Worm (Caenorhabditis elegans) whole organism, young adult: ENCODE measurements around the gene K09H11.9.

ENCODE experiments used
- B0035.1 ChIP-seq: sonication (generic microtip); optimal IDR thresholded peaks from 2 replicates; lab custom pipeline; 2016; ENCODE audit warnings: missing genetic modification characterization, mild to moderate bottlenecking, missing compliant biosample characterization, missing genotype, missing genetic modification reagents
- B0336.3 ChIP-seq: fragments of 200-800 bp; sonication (Bioruptor generic); IDR thresholded peaks from 2 replicates; pipeline ENCODE4 v1.3.6; 2022; ENCODE audit warnings: missing genetic modification characterization, missing compliant biosample characterization
- F22D6.2 ChIP-seq: sonication (generic microtip); optimal IDR thresholded peaks from 2 replicates; lab custom pipeline; 2016; ENCODE audit warnings: mild to moderate bottlenecking, missing genetic modification characterization, missing compliant biosample characterization
- F33H1.4 ChIP-seq: fragments of 200-800 bp; sonication (Bioruptor generic); IDR thresholded peaks from 2 replicates; pipeline ENCODE4 v1.3.6; 2022; ENCODE audit warnings: missing genetic modification reagents, missing genetic modification characterization, missing compliant biosample characterization
- F37B4.10 ChIP-seq: fragments of 200-800 bp; sonication (Bioruptor generic); IDR thresholded peaks from 2 replicates; pipeline ENCODE4 v1.3.6; 2022; ENCODE audit warnings: missing genetic modification characterization, missing compliant biosample characterization
- F57A8.1 ChIP-seq: fragments of 200-800 bp; sonication (Bioruptor generic); optimal IDR thresholded peaks from 2 replicates; lab custom pipeline; 2018; ENCODE audit warnings: mild to moderate bottlenecking, missing genetic modification characterization, moderate library complexity, missing compliant biosample characterization
- K11D2.4 ChIP-seq: fragments of 200-800 bp; sonication (Bioruptor generic); IDR thresholded peaks from 2 replicates; pipeline ENCODE4 v1.3.6; 2022; ENCODE audit warnings: missing genetic modification reagents, missing genetic modification characterization, missing compliant biosample characterization
- Y53G8AR.9 ChIP-seq: fragments of 200-800 bp; sonication (Bioruptor generic); conservative IDR thresholded peaks from 2 replicates; pipeline ENCODE4 v1.3.6; 2022; ENCODE audit warnings: missing genetic modification reagents, missing genetic modification characterization, missing compliant biosample characterization
- ZK185.1 ChIP-seq: sonication (generic microtip); optimal IDR thresholded peaks from 2 replicates; lab custom pipeline; 2016; ENCODE audit warnings: mild to moderate bottlenecking, missing genetic modification characterization, missing compliant biosample characterization; ENCODE audit not compliant: poor library complexity, severe bottlenecking
- ama-1 ChIP-seq, 3 experiments: fragments of 150-350 bp in 1 of 3; sonication (generic microtip) in 2 of 3; optimal IDR thresholded peaks; 2 replicates each; lab custom pipeline; 2014 to 2018; ENCODE audit warnings: missing biosample characterization in 2 of 3, missing genetic modification characterization in 2 of 3, missing genetic modification reagents in 2 of 3
- aptf-3 ChIP-seq: fragments of 200-800 bp; sonication (Bioruptor generic); IDR thresholded peaks from 2 replicates; pipeline ENCODE4 v1.3.6; 2022; ENCODE audit warnings: missing genetic modification characterization, missing compliant biosample characterization
- atf-7 ChIP-seq: sonication (generic microtip); optimal IDR thresholded peaks from 2 replicates; lab custom pipeline; 2017; ENCODE audit warnings: mild to moderate bottlenecking, missing genetic modification characterization, missing compliant biosample characterization
- attf-3 ChIP-seq: fragments of 200-800 bp; sonication (Bioruptor generic); conservative IDR thresholded peaks from 2 replicates; pipeline ENCODE4 v1.3.6; 2022; ENCODE audit warnings: missing genetic modification reagents, missing genetic modification characterization, missing compliant biosample characterization
- ceh-40 ChIP-seq: fragments of 200-800 bp; sonication (Bioruptor generic); IDR thresholded peaks from 2 replicates; pipeline ENCODE4 v1.3.6; 2022; ENCODE audit warnings: missing genetic modification characterization, missing compliant biosample characterization
- ets-4 ChIP-seq: fragments of 200-800 bp; sonication (Bioruptor generic); optimal IDR thresholded peaks from 2 replicates; lab custom pipeline; 2018; ENCODE audit warnings: mild to moderate bottlenecking, missing genetic modification characterization, missing compliant biosample characterization
- hrde-1 ChIP-seq: sonication (generic microtip); optimal IDR thresholded peaks from 2 replicates; lab custom pipeline; 2016; ENCODE audit warnings: missing genetic modification characterization, mild to moderate bottlenecking, missing compliant biosample characterization, moderate library complexity, missing genotype, missing genetic modification reagents, borderline replicate concordance
- lag-1 ChIP-seq: fragments of 200-800 bp; sonication (Bioruptor generic); IDR thresholded peaks from 2 replicates; pipeline ENCODE4 v1.3.6; 2022; ENCODE audit warnings: missing genetic modification reagents, missing genetic modification characterization, missing compliant biosample characterization
- lsy-27 ChIP-seq: sonication (generic microtip); optimal IDR thresholded peaks from 2 replicates; lab custom pipeline; 2017; ENCODE audit warnings: missing genetic modification characterization, mild to moderate bottlenecking, missing compliant biosample characterization, antibody characterized with exemption, missing genotype, borderline replicate concordance; ENCODE audit not compliant: insufficient read depth
- mes-4 ChIP-seq: sonication (generic microtip); optimal IDR thresholded peaks from 2 replicates; lab custom pipeline; 2016; ENCODE audit warnings: missing genotype, missing genetic modification characterization, missing compliant biosample characterization
- nfya-2 ChIP-seq: fragments of 200-800 bp; sonication (Bioruptor generic); IDR thresholded peaks from 2 replicates; pipeline ENCODE4 v1.3.6; 2022; ENCODE audit warnings: missing genetic modification reagents, missing genetic modification characterization, missing compliant biosample characterization
- nhr-90 ChIP-seq: sonication (generic microtip); optimal IDR thresholded peaks from 2 replicates; lab custom pipeline; 2016; ENCODE audit warnings: missing genotype, mild to moderate bottlenecking, missing genetic modification characterization, missing compliant biosample characterization
- pbrm-1 ChIP-seq: fragments of 200-800 bp; sonication (Bioruptor generic); IDR thresholded peaks from 2 replicates; pipeline ENCODE4 v1.3.6; 2022; ENCODE audit warnings: missing genetic modification reagents, missing genetic modification characterization, missing compliant biosample characterization
- rcor-1 ChIP-seq: fragments of 200-800 bp; sonication (Bioruptor generic); IDR thresholded peaks from 2 replicates; pipeline ENCODE4 v1.3.6; 2022; ENCODE audit warnings: missing genetic modification reagents, missing genetic modification characterization, missing compliant biosample characterization
- repo-1 ChIP-seq: sonication (generic microtip); optimal IDR thresholded peaks from 2 replicates; lab custom pipeline; 2017; ENCODE audit warnings: mild to moderate bottlenecking, missing genetic modification characterization, missing compliant biosample characterization
- rpc-1 ChIP-seq, 2 experiments: fragments of 150-350 bp in 1 of 2; sonication (generic microtip) in 1 of 2; optimal IDR thresholded peaks; 2 replicates each; lab custom pipeline; 2014 to 2018; ENCODE audit warnings: missing biosample characterization in 1 of 2, missing genetic modification characterization in 1 of 2, missing genetic modification reagents in 1 of 2, missing genotype in 1 of 2
- snpc-1.1 ChIP-seq: sonication (generic microtip); optimal IDR thresholded peaks from 2 replicates; lab custom pipeline; 2017; ENCODE audit warnings: missing genetic modification characterization, mild to moderate bottlenecking, missing compliant biosample characterization, antibody characterized with exemption, moderate library complexity, missing genotype, missing genetic modification reagents; ENCODE audit not compliant: insufficient read depth
- somi-1 ChIP-seq: fragments of 200-800 bp; sonication (Bioruptor generic); optimal IDR thresholded peaks from 2 replicates; lab custom pipeline; 2018; ENCODE audit warnings: mild to moderate bottlenecking, missing genetic modification characterization, missing compliant biosample characterization
- tbp1 ChIP-seq: fragments of 200-800 bp; sonication (Bioruptor generic); optimal IDR thresholded peaks from 2 replicates; lab custom pipeline; 2018; ENCODE audit warnings: mild to moderate bottlenecking, missing genetic modification characterization, missing compliant biosample characterization
- ztf-18 ChIP-seq: sonication (generic microtip); optimal IDR thresholded peaks from 2 replicates; lab custom pipeline; 2016; ENCODE audit warnings: missing genotype, mild to moderate bottlenecking, missing genetic modification characterization, missing compliant biosample characterization
- ztf-25 ChIP-seq: fragments of 200-800 bp; sonication (Bioruptor generic); IDR thresholded peaks from 2 replicates; pipeline ENCODE4 v1.3.6; 2022; ENCODE audit warnings: missing genetic modification reagents, missing genetic modification characterization, missing compliant biosample characterization
- ztf-28 ChIP-seq: fragments of 200-800 bp; sonication (Bioruptor generic); IDR thresholded peaks from 2 replicates; pipeline ENCODE4 v1.3.6; 2022; ENCODE audit warnings: missing genetic modification reagents, missing genetic modification characterization, missing compliant biosample characterization
- ztf-6 ChIP-seq: fragments of 200-800 bp; sonication (Bioruptor generic); IDR thresholded peaks from 2 replicates; pipeline ENCODE4 v1.3.6; 2022; ENCODE audit warnings: missing genetic modification reagents, missing genetic modification characterization, missing compliant biosample characterization

Gene K09H11.9

ce11 chrV:5705510-5705909, 10.9 kb downstream of the K09H11.9 start, which contains the start of gene peli-1:
peli-1 (plus strand) TSS chrV:5705810.
- no peak for TF ChIP-seq B0035.1 (tag; lab: Kevin White, UChicago)
- TF ChIP-seq mes-4: no peak
- TF ChIP-seq pbrm-1 (GFP tag; lab: Robert Waterston, UW): no peak
- TF ChIP-seq ceh-40: no peak
- no peak for TF ChIP-seq ets-4
- no peak for TF ChIP-seq F37B4.10 (GFP tag; lab: Robert Waterston, UW)
- no peak for TF ChIP-seq ztf-6 (GFP tag; lab: Robert Waterston, UW)
- no peak for TF ChIP-seq ztf-25 (GFP tag; lab: Robert Waterston, UW)
- no peak for TF ChIP-seq hrde-1 (tag; lab: Kevin White, UChicago)
- TF ChIP-seq tbp1 (GFP tag; lab: Kevin White, UChicago): no peak
- TF ChIP-seq attf-3 (GFP tag; lab: Robert Waterston, UW): no peak
- no peak for TF ChIP-seq ztf-28 (GFP tag; lab: Robert Waterston, UW)
- no peak for TF ChIP-seq repo-1 (tag; lab: Kevin White, UChicago)
- TF ChIP-seq F57A8.1 (GFP tag; lab: Kevin White, UChicago): no peak
- no peak for TF ChIP-seq F33H1.4 (GFP tag; lab: Robert Waterston, UW)
- no peak for TF ChIP-seq ztf-18 (tag; lab: Kevin White, UChicago)

- TF ChIP-seq B0336.3 (GFP tag; lab: Robert Waterston, UW) (no peak), Y53G8AR.9 (no peak), atf-7 (tag; lab: Kevin White, UChicago) (no peak), nhr-90 (tag; lab: Kevin White, UChicago) (no peak), snpc-1.1 (tag; lab: Kevin White, UChicago) (no peak), lsy-27 (tag; lab: Kevin White, UChicago) (no peak), nfya-2 (no peak), F22D6.2 (tag; lab: Kevin White, UChicago) (no peak)
Measured at ce11 chrV:5704467-5704866, 11.9 kb downstream of the K09H11.9 start.

- TF ChIP-seq Y53G8AR.9 (0 out of 2 replicates have a peak, but pooled peaks have one; percentile 19), rcor-1 (no peak), ZK185.1 (tag; lab: Kevin White, UChicago) (peak; percentile 39)
Measured at ce11 chrV:5701106-5701505, 15.3 kb downstream of the K09H11.9 start.

DNA sequence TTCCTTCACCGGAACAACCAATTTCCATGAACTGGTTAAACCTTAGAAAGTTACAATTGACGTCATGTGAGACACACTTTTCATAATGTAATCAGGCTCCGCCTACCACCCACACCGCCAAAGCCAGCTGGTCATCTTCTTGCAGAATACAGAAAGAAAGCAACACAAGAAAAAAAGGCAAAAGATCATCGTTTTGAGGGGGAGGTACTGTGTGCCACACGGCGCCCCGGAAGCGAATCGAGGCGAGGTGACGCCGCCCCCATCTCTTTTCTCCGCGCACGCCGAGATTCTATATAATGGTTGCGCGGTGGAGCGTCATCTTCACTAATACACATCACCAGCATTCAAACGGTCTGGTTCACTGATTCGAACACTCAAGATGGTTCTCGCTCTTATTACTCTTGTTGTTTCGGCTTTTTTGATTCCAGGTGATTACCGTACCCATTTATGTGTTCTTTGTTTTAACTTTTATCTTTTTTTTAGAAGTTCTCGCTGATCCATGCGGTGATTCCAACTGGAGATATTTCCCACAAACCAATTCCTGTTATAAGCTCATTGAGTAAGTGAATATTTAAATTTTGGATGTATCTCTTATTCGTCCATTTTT, 16.5 kb downstream of the K09H11.9 start, which contains the start of gene clec-1:
TSS of gene clec-1 (plus strand) at position 320 of the 607 bp plus-strand sequence.
- TF ChIP-seq aptf-3 (0 out of 2 replicates have a peak, but pooled peaks have one; percentile 17), lag-1 (no peak), ama-1 (optimal IDR thresholded peaks at IDR 0.05; lab: Kevin White, UChicago) (peak; percentile 45), ama-1 (GFP tag; optimal IDR thresholded peaks at IDR 0.05; lab: Kevin White, UChicago) (no peak), K11D2.4 (GFP tag; lab: Robert Waterston, UW) (no peak)

- TF ChIP-seq rpc-1 (optimal IDR thresholded peaks at IDR 0.05; lab: Kevin White, UChicago) (no peak), rpc-1 (tag; optimal IDR thresholded peaks at IDR 0.05; lab: Kevin White, UChicago) (no peak), somi-1 (GFP tag; lab: Kevin White, UChicago) (peak; percentile 57)
Measured at ce11 chrV:5697581-5697980, 18.8 kb downstream of the K09H11.9 start.
